Worm (Caenorhabditis elegans): ENCODE results near the gene frpr-7.

frpr-7 gene

ce11 chrX:17627382-17627781, 47.7 kb upstream of the frpr-7 start (continued):
- TF ChIP-seq C04F5.9 (tag; optimal IDR thresholded peaks at IDR 0.05) (no peak), xbp-1 (tag; optimal IDR thresholded peaks at IDR 0.05) (no peak)

- no peak for TF ChIP-seq dpl-1 (GFP tag; optimal IDR thresholded peaks at IDR 0.05)
- no peak for TF ChIP-seq isw-1 (GFP tag; IDR thresholded peaks at IDR 0.05)
- no peak for TF ChIP-seq unc-86 (tag; optimal IDR thresholded peaks at IDR 0.05)
- TF ChIP-seq ceh-82 (tag; optimal IDR thresholded peaks at IDR 0.05), result no peak
- TF ChIP-seq nhr-90 (tag; optimal IDR thresholded peaks at IDR 0.05; ENCODE audit: poor library complexity), result no peak
- TF ChIP-seq lir-3 (tag; optimal IDR thresholded peaks at IDR 0.05; ENCODE audit: poor library complexity), result no peak
- TF ChIP-seq nhr-76 (tag; optimal IDR thresholded peaks at IDR 0.05), result no peak
- TF ChIP-seq lin-15B (tag; optimal IDR thresholded peaks at IDR 0.05), result no peak
- TF ChIP-seq blmp-1 (tag; optimal IDR thresholded peaks at IDR 0.05), result peak; percentile 55
- TF ChIP-seq pag-3 (tag; optimal IDR thresholded peaks at IDR 0.05; ENCODE audit: borderline replicate concordance, insufficient read depth), result no peak
- no peak for TF ChIP-seq nhr-28 (tag; optimal IDR thresholded peaks at IDR 0.05)
- peak in 1 of 6 experiments; percentile 25 for TF ChIP-seq elt-3 (tag; optimal IDR thresholded peaks at IDR 0.05)
- no peak for TF ChIP-seq nhr-77 (tag; optimal IDR thresholded peaks at IDR 0.05)
- no peak for TF ChIP-seq unc-30 (tag; optimal IDR thresholded peaks at IDR 0.05)
- TF ChIP-seq unc-130 (tag; optimal IDR thresholded peaks at IDR 0.05), result no peak
- TF ChIP-seq nhr-237 (tag; optimal IDR thresholded peaks at IDR 0.05), result no peak
- no peak for TF ChIP-seq alr-1 (tag; optimal IDR thresholded peaks at IDR 0.05; ENCODE audit: borderline replicate concordance)
- no peak for TF ChIP-seq fos-1 (tag; optimal IDR thresholded peaks at IDR 0.05)
- TF ChIP-seq hlh-17 (GFP tag; optimal IDR thresholded peaks at IDR 0.05; ENCODE audit: borderline replicate concordance), result no peak
- no peak for TF ChIP-seq hpl-2 (GFP tag; optimal IDR thresholded peaks at IDR 0.05)
- TF ChIP-seq mab-9 (GFP tag; IDR thresholded peaks at IDR 0.05), result no peak
- TF ChIP-seq vab-15 (tag; optimal IDR thresholded peaks at IDR 0.05), result no peak
- peak in 1 of 2 experiments; percentile 39 for TF ChIP-seq lsy-2 (tag; optimal IDR thresholded peaks at IDR 0.05)
- no peak for TF ChIP-seq mdl-1 (tag; optimal IDR thresholded peaks at IDR 0.05)
Measured at ce11 chrX:17626599-17626998, 46.9 kb upstream of the frpr-7 start.

- TF ChIP-seq dsc-1 (tag; optimal IDR thresholded peaks at IDR 0.05), result no peak
- no peak for TF ChIP-seq ceh-82 (tag; optimal IDR thresholded peaks at IDR 0.05)
- no peak for TF ChIP-seq pag-3 (tag; optimal IDR thresholded peaks at IDR 0.05; ENCODE audit: borderline replicate concordance, insufficient read depth)
- no peak for TF ChIP-seq ceh-90 (tag; optimal IDR thresholded peaks at IDR 0.05)
- TF ChIP-seq irx-1 (tag; optimal IDR thresholded peaks at IDR 0.05), result no peak
- TF ChIP-seq lin-39 (tag; optimal IDR thresholded peaks at IDR 0.05), result no peak
- TF ChIP-seq snpc-4 (tag; optimal IDR thresholded peaks at IDR 0.05), result no peak
- no peak for TF ChIP-seq unc-30 (tag; optimal IDR thresholded peaks at IDR 0.05)
- no peak for TF ChIP-seq zip-4 (GFP tag; optimal IDR thresholded peaks at IDR 0.05)
- TF ChIP-seq blmp-1 (tag; optimal IDR thresholded peaks at IDR 0.05), result no peak
- no peak for TF ChIP-seq ztf-4 (tag; optimal IDR thresholded peaks at IDR 0.05)
- TF ChIP-seq pax-3 (tag; optimal IDR thresholded peaks at IDR 0.05), result no peak
- no peak for TF ChIP-seq ceh-88 (GFP tag; IDR thresholded peaks at IDR 0.05)
Measured at ce11 chrX:17625729-17626128, 46.0 kb upstream of the frpr-7 start.

- TF ChIP-seq C34B4.2 (tag; optimal IDR thresholded peaks at IDR 0.05), result no peak
Measured at ce11 chrX:17625245-17625644, 45.6 kb upstream of the frpr-7 start.

ce11 chrX:17614245-17614644, 34.6 kb upstream of the frpr-7 start, which contains the start of gene ncs-7:
ncs-7 (plus strand) TSS chrX:17614545.
- TF ChIP-seq pqm-1 (tag; optimal IDR thresholded peaks at IDR 0.05) (no peak), fos-1 (tag; optimal IDR thresholded peaks at IDR 0.05) (no peak)
